Worm (Caenorhabditis elegans) whole organism, early embryonic: ENCODE data around the gene twk-16.
A peak's percentile ranks its signal among the peaks of the same experiment; 100 is the strongest.

Source experiments
- ama-1 ChIP-seq: fragments of 150-350 bp; optimal IDR thresholded peaks from 2 replicates; lab custom pipeline; 2014
- ets-7 ChIP-seq: sonication (generic microtip); optimal IDR thresholded peaks from 2 replicates; lab custom pipeline; 2016; ENCODE audit warnings: missing genotype, missing genetic modification characterization, missing compliant biosample characterization

DNA sequence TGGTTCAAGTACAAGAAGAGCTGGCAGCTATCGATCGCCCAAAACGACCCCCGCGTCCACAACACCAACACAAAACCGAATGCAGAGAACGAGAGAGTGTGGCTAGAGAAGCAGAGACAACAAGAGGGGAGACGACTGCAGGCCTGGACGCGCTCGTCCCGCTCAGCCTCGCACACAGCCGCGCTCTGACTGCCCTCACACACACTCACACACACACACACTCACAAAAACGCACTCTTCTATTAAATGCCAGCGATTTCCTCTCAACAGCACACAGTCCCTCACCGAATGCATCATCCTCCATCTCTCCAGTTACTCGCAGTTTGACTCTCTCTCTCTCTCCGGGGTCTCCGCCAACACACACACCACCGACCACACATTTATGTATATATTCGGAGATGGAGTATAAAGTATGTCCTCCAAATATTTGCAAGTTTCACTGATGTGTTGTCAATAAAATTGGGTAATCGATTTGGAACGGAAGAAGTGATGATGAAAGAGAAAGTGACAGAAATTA lies 46.8 kb downstream of the twk-16 start:
- no peak for TF ChIP-seq ama-1 (lab: Kevin White, UChicago)
- peak; percentile 26 for TF ChIP-seq ets-7
